Worm (Caenorhabditis elegans) whole organism, early embryonic: ENCODE results near the gene chat-1.

Source experiments
- B0310.2 ChIP-seq: sonication (generic microtip); optimal IDR thresholded peaks from 2 replicates; lab custom pipeline; 2016; ENCODE audit warnings: mild to moderate bottlenecking, missing genetic modification characterization, missing compliant biosample characterization
- F13C5.2 ChIP-seq: sonication (generic microtip); optimal IDR thresholded peaks from 2 replicates; lab custom pipeline; 2017; ENCODE audit warnings: mild to moderate bottlenecking, missing genetic modification characterization, inconsistent platforms, missing compliant biosample characterization
- ama-1 ChIP-seq: fragments of 150-350 bp; optimal IDR thresholded peaks from 2 replicates; lab custom pipeline; 2014
- ets-7 ChIP-seq: sonication (generic microtip); optimal IDR thresholded peaks from 2 replicates; lab custom pipeline; 2016; ENCODE audit warnings: missing genotype, missing genetic modification characterization, missing compliant biosample characterization
- flt-1 ChIP-seq: fragments of 200-800 bp; sonication (Bioruptor generic); IDR thresholded peaks from 2 replicates; pipeline ENCODE4 v1.3.6; 2022; ENCODE audit warnings: missing genetic modification characterization, missing compliant biosample characterization
- hnd-1 ChIP-seq: sonication (generic microtip); optimal IDR thresholded peaks from 2 replicates; lab custom pipeline; 2016; ENCODE audit warnings: missing genetic modification characterization, missing compliant biosample characterization
- tbx-11 ChIP-seq: fragments of 200-800 bp; sonication (Bioruptor generic); IDR thresholded peaks from 2 replicates; pipeline ENCODE4 v1.3.6; 2022; ENCODE audit warnings: missing genetic modification characterization, missing compliant biosample characterization

ce11 chrIV:4463132-4463531, 16.0 kb downstream of the chat-1 start, which contains the start of gene M01H9.2:
- TF ChIP-seq ama-1 (lab: Kevin White, UChicago) (no peak), B0310.2 (tag; lab: Kevin White, UChicago) (no peak), tbx-11 (GFP tag; lab: Robert Waterston, UW) (no peak), flt-1 (no peak), hnd-1 (tag; lab: Kevin White, UChicago) (no peak), ets-7 (tag; lab: Kevin White, UChicago) (no peak), F13C5.2 (tag; lab: Kevin White, UChicago) (no peak)
